Fruit fly (Drosophila melanogaster) whole organism, adult: ENCODE data around the gene CG2004.

ENCODE experiments used
- CG14711 ChIP-seq: fragments of 200-800 bp; sonication (Bioruptor generic); optimal IDR thresholded peaks from 2 replicates; lab custom pipeline; 2018; ENCODE audit warnings: missing biosample characterization, mild to moderate bottlenecking, missing genetic modification characterization, moderate library complexity
- CG7101 ChIP-seq: fragments of 200-800 bp; sonication (Bioruptor generic); optimal IDR thresholded peaks from 2 replicates; lab custom pipeline; 2018; ENCODE audit warnings: missing biosample characterization, mild to moderate bottlenecking, missing genetic modification characterization, moderate library complexity

DNA sequence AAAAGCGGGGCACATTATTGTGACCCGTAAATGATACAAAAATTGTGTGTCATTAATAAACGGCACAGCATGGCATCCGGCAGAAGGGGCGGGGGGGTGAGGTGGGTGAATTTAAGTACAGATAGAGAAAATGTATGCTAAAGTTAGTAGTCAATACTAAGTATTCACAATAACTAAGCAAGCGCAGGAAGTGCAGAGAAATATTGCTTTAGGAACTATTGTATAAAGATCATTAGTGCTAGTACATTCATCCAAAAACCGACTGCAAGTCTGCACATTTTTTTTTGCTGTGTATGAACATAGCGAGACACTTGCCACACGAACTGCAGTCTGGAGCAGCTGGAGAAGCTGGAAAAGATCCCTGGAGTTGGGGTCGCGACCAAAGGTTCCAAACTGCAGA, 45.3 kb downstream of the CG2004 start:
- TF ChIP-seq CG14711 (tag; lab: Kevin White, UChicago) (no peak), CG7101 (tag; lab: Kevin White, UChicago) (no peak)
